Worm (Caenorhabditis elegans) whole organism, L4/young adult: ENCODE data around the gene magu-1.

Source experiments
- W03F9.2 ChIP-seq: fragments of 150-350 bp; optimal IDR thresholded peaks from 2 replicates; lab custom pipeline; 2014; ENCODE audit warnings: missing biosample characterization, missing genetic modification characterization
- dao-5 ChIP-seq: sonication (generic microtip); optimal IDR thresholded peaks from 2 replicates; lab custom pipeline; 2016; ENCODE audit warnings: missing genotype, missing genetic modification characterization, moderate library complexity, missing compliant biosample characterization
- him-1 ChIP-seq: sonication (generic microtip); optimal IDR thresholded peaks from 2 replicates; lab custom pipeline; 2016; ENCODE audit warnings: missing genotype, missing genetic modification reagents, missing genetic modification characterization, missing compliant biosample characterization

ce11 chrIII:471644-472401 lies at the start of gene magu-1, which contains the start of gene nemp-1:
- TF ChIP-seq W03F9.2 (tag; lab: Kevin White, UChicago) (peak; percentile 21), dao-5 (tag; lab: Kevin White, UChicago) (no peak), him-1 (no peak)
